Fruit fly (Drosophila melanogaster): Measurements from ENCODE around the gene CG6149.

dm6 chr3L:11428390-11428789, 6.9 kb downstream of the CG6149 start:
- no peak; the same call in 2 of the 3 replicates for TF ChIP-seq eg (GFP tag; IDR thresholded peaks at IDR 0.05)
- TF ChIP-seq CG4318 (GFP tag; optimal IDR thresholded peaks at IDR 0.05): no peak
- TF ChIP-seq Blimp-1 (GFP tag; optimal IDR thresholded peaks at IDR 0.05): no peak
- no peak for TF ChIP-seq Lpt (GFP tag; optimal IDR thresholded peaks at IDR 0.05)

Measured in whole organism, prepupa.